Fruit fly (Drosophila melanogaster): ENCODE measurements around the gene Spn77Bb.

Gene Spn77Bb

DNA sequence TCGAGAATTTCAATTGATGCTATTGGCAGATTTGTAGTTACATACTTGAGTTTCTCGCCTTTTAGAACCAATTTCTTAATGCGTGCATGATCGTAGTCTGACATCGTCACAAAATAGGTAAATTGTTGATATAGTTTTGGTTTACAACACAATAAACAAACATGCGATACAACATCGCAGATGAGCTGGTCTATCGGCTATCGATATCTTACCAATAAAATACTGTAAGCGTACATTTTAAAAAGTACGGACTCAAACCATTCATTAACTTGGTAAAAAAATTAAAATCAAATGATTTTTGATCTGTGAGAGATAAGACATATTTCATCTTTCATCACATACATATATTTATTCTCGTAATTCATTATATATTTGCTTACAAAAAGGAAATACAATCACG, 24.0 kb upstream of the Spn77Bb start, which contains the start of gene FRG1 (continued):
- TF ChIP-seq CG4424 (GFP tag; optimal IDR thresholded peaks at IDR 0.05) (no peak), Hey (tag; optimal IDR thresholded peaks at IDR 0.05) (no peak), fd3F (GFP tag; optimal IDR thresholded peaks at IDR 0.05) (no peak), CkIIα-i1 (GFP tag; IDR thresholded peaks at IDR 0.05) (no peak), D (optimal IDR thresholded peaks at IDR 0.05) (no peak), D (GFP tag; optimal IDR thresholded peaks at IDR 0.05) (no peak), sob (GFP tag; IDR thresholded peaks at IDR 0.05) (no peak), klu (GFP tag; IDR thresholded peaks at IDR 0.05) (no peak), bcd (GFP tag; optimal IDR thresholded peaks at IDR 0.05) (no peak), Drgx (GFP tag; IDR thresholded peaks at IDR 0.05) (no peak), corto (GFP tag; optimal IDR thresholded peaks at IDR 0.05) (no peak), CG15011 (GFP tag; optimal IDR thresholded peaks at IDR 0.05) (no peak), ken (GFP tag; IDR thresholded peaks at IDR 0.05) (no peak), schlank (tag; optimal IDR thresholded peaks at IDR 0.05) (no peak), ems (GFP tag; optimal IDR thresholded peaks at IDR 0.05) (no peak), ato (GFP tag; IDR thresholded peaks at IDR 0.05; ENCODE audit: partially characterized antibody) (peak; percentile 67), abd-A (tag; optimal IDR thresholded peaks at IDR 0.05) (no peak), p53 (GFP tag; optimal IDR thresholded peaks at IDR 0.05) (no peak), CG12155 (GFP tag; optimal IDR thresholded peaks at IDR 0.05) (no peak), so (GFP tag; IDR thresholded peaks at IDR 0.05) (no peak), CG2120 (GFP tag; optimal IDR thresholded peaks at IDR 0.05) (no peak), Elba2 (GFP tag; optimal IDR thresholded peaks at IDR 0.05) (no peak), vvl (GFP tag; IDR thresholded peaks at IDR 0.05) (no peak), CG6272 (GFP tag; IDR thresholded peaks at IDR 0.05) (no peak), HLH4C (GFP tag; IDR thresholded peaks at IDR 0.05; ENCODE audit: partially characterized antibody) (peak; percentile 78), Nf-YC (tag; optimal IDR thresholded peaks at IDR 0.05) (no peak), D19B (GFP tag; optimal IDR thresholded peaks at IDR 0.05) (no peak), pfk (GFP tag; optimal IDR thresholded peaks at IDR 0.05) (no peak), CG8388 (GFP tag; optimal IDR thresholded peaks at IDR 0.05) (no peak), Dip2 (GFP tag; IDR thresholded peaks at IDR 0.05) (no peak), CG4707 (GFP tag; optimal IDR thresholded peaks at IDR 0.05) (no peak), CG3281 (GFP tag; optimal IDR thresholded peaks at IDR 0.05) (no peak), gsb-n (tag; optimal IDR thresholded peaks at IDR 0.05) (no peak), pita (GFP tag; optimal IDR thresholded peaks at IDR 0.05) (peak; percentile 36), pnt (GFP tag; optimal IDR thresholded peaks at IDR 0.05) (no peak), pan (optimal IDR thresholded peaks at IDR 0.05) (no peak), pan (GFP tag; optimal IDR thresholded peaks at IDR 0.05 in 1 of 2, IDR thresholded peaks at IDR 0.05 in 1 of 2) (no peak), CG11247 (GFP tag; IDR thresholded peaks at IDR 0.05) (no peak), CG4360 (GFP tag; IDR thresholded peaks at IDR 0.05) (no peak), CG10267 (tag; optimal IDR thresholded peaks at IDR 0.05) (peak; percentile 23), row (GFP tag; IDR thresholded peaks at IDR 0.05) (no peak), Aef1 (GFP tag; IDR thresholded peaks at IDR 0.05) (no peak), H2.0 (GFP tag; IDR thresholded peaks at IDR 0.05) (no peak), CG7928 (GFP tag; optimal IDR thresholded peaks at IDR 0.05) (no peak), ERR (GFP tag; optimal IDR thresholded peaks at IDR 0.05) (no peak), al (GFP tag; IDR thresholded peaks at IDR 0.05) (no peak), Ptx1 (GFP tag; IDR thresholded peaks at IDR 0.05) (no peak), lola (GFP tag; optimal IDR thresholded peaks at IDR 0.05) (no peak), unc-4 (GFP tag; IDR thresholded peaks at IDR 0.05; ENCODE audit: partially characterized antibody) (peak; percentile 74; the same call in 1 of the 2 replicates), Spps (tag; optimal IDR thresholded peaks at IDR 0.05) (no peak), CG31441 (GFP tag; IDR thresholded peaks at IDR 0.05) (no peak), E2f2 (GFP tag; IDR thresholded peaks at IDR 0.05) (peak; percentile 68), slp2 (GFP tag; optimal IDR thresholded peaks at IDR 0.05) (no peak)
